Fruit fly (Drosophila melanogaster) S2 (cell line): ENCODE measurements around the gene gig.

Source experiments
- CG8478 ChIP-seq: fragments of >200 bp; optimal IDR thresholded peaks from 2 replicates; lab custom pipeline; 2018
- CTCF ChIP-seq, 2 experiments: fragments of >200 bp; optimal IDR thresholded peaks; 2 replicates each; lab custom pipeline; 2018

The gig gene

DNA sequence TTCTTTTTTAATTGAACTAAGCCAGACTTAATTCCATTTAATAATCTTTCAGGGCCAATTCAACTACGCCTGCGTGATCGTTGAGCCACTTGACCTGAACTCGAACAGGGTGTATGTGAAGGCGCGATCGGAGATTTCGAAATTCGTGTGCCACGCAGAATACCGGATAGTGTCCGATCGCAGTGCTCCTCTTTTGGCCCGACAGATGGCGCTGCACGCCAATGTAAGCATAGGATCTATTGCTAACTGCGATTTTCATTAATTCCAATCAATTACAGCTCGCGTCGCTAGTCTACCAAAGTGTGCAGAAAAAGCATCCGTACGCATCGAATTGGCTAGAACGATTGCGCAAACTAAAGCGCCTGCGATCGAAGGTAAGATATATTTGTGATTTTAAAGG, 9.3 kb downstream of the gig start:
- TF ChIP-seq CG8478 (no peak), CTCF (optimal IDR thresholded peaks at IDR 0.05; lab: Kevin White, UChicago) (peak; percentile 78 to 79)

DNA sequence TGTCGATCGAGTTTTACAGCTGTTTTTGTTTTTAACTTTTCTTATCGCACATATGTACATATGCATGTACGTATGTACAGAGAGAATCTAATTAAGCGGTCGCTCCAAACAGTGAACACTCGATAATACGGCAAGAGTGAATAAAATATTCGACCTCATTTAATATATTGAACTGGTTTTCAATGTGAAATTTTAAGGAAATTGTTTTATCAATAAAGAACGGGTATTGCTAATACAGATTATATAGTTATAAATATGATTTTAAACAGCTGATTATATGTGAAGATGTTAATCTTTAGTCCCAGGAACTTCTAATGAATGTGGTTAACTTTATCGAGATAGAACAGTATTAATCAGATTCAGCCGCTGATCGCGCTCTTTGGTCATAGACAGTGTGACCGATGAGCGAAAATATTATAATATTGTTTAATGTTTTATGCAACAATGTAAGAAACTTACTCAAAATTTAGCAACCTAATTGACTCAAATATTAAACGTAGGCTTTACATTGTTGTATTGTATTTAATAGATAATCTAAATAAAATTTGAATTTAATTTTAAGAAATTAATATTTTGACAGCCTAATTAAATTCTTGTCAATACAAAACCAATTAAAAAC, 11.7 kb downstream of the gig start, which contains the start of gene CG7328:
TSS of gene CG7328 (minus strand) at position 19 of the 619 bp plus-strand sequence.
- no peak for TF ChIP-seq CTCF (optimal IDR thresholded peaks at IDR 0.05; lab: Kevin White, UChicago)

DNA sequence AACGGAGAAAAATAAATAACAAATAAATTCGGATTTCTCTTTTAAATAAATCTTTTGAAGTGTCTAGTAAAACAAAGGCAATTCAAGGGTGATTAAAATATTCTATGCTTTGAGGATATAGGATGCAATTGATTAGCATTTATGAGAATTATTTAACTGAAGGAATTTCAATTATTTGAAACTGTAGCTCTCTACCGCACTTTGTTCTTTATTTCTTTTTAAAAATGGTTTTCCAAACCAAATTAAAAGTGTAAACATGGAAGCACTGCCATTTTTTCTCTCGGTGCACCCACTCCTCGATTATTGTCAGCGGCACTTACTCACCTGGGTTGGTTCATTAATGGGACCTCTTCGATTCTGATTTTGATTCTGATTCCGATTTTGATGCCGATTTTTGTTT, 39.2 kb downstream of the gig start:
- TF ChIP-seq CTCF (optimal IDR thresholded peaks at IDR 0.05; lab: Kevin White, UChicago) (no peak), CG8478 (no peak)

DNA sequence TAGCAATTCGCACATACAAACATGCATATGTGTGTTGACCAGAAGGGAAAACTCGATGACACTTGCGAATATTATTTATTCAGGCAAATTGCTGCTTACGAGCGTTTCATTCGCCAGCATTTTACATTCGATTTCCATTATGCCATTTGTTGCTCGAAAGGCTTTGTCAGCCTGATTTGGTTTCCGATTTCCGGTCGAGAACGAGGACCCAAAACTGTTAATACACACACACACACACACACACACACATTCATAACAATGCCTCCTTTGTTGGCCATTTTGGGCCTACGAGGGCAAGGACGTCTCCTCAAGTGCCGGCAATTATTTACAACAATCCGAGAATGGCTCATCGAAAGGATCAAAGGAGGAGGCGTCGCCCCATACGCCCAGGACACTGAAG, 48.7 kb downstream of the gig start:
- no peak for TF ChIP-seq CG8478
- TF ChIP-seq CTCF (optimal IDR thresholded peaks at IDR 0.05; lab: Kevin White, UChicago): no peak

DNA sequence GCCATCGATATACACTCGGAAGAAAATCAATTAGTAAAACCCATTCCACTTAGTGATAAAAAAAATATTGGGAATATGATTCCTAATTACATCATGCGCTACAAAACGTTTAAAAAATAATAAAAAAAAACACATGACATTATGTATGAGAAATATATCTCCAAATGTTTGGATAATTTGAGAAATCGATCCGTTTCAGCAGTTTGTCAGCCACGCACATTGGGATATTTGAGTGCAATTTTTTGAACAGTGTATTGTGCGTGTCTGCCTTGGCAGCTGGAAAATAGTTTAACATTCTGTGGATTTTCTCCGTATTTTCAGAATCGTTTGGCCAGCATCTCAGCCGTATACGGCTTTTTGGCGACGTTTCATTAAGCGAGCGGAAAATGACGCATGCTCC, 49.1 kb downstream of the gig start:
- TF ChIP-seq CTCF (optimal IDR thresholded peaks at IDR 0.05; lab: Kevin White, UChicago): no peak
- TF ChIP-seq CG8478: no peak

DNA sequence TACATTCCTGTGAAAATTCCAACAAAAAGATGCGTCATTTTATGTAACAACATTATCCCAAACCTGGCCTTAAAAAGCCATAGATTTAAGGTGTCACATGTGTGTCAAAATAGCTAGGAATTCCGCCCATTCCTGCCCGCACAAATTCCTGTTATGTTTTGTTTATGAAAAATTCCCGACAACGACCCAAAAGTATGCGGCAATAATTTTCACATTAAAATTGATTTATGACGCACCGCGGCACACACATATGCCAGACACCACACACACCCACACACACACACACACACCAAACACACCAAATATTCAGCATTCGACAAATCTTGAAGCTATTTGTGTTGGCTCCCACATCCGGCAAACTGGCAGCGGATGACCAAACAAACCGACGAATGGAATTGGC, 53.8 kb downstream of the gig start:
- TF ChIP-seq CTCF (optimal IDR thresholded peaks at IDR 0.05; lab: Kevin White, UChicago): no peak
- no peak for TF ChIP-seq CG8478

DNA sequence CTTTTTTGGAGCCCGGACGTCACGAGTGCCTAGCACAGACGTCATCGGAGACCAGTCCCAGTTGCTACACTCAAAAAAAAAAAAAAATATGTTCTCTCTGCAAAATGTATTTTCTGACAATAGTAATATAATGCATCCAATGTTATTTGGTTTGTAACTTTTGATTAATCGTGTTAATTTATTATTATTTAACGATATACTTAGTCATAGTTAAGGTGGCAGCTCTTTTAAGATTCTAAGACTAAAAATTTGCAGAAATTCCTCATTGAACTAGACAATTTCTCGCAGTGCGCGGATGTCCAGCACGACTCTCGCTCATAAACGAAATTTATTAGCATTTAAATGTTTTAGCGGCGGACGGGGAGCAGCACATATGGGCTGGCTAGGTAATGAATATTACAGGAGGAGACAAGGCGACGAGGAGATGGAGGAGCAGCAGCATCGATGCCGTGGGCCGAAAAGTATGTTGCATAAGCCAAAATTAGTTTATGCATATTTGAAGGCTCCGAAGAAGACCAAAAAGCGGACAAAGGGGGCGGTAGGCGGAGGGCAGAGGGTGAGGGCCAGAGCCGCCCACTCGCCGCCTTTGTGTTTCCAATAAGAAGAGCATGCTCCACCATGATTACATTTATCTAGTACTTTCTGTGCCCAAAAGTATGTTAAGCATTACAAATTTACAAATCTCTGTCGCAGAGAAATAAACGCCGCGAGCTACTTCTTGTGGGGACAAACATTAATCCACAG, 54.5 kb downstream of the gig start:
- TF ChIP-seq CTCF (optimal IDR thresholded peaks at IDR 0.05; lab: Kevin White, UChicago) (no peak), CG8478 (no peak)

DNA sequence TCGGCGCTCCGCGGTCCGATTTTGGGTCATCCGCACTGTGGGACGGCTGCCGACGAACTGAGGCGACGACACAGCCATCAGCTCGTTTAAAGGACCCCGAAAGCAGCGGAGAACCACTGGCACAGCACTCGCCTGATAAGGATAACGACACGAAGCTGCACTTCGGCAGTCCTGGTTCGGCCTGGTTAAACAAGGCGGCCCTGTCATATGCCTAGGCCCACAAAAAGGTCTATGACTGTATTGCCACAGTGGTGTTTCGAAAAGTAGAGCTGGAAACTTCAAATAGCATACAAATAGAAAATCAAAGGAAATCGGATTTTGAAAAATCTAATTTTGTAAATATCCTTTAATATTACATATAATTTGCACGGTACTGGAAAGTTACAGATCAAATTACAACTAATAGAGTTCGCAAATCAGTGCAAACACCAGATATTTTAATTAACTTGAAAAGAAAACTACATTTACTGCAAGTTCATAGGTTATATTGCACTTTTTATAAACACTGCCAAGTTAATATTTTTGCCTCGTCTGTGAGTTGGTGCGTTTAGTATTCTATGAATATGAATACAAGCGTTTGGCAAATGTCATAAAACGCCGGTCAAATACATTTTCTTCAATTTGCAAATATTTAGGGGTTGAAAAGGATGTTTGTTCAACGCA, 56.4 kb downstream of the gig start:
- TF ChIP-seq CG8478 (no peak), CTCF (optimal IDR thresholded peaks at IDR 0.05; lab: Kevin White, UChicago) (no peak)

DNA sequence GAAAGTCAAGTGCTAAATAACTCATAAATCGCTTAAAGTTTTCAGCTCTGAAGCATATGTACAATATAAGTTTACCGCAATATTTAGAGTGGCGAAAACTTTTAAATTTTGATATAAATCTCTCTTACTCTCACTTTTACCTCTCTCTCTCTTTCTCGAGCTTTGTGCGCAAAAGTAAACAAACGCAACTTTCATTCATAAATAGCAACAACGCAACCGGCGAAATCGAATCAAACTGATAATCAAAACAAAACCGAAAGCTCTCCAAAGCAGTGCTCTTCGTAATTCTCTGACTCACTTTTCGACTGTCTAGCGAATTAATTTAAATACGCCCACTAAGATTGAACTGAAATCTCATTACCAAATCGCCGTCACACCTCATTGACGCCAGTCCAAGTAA, 56.9 kb downstream of the gig start:
- TF ChIP-seq CG8478: no peak

DNA sequence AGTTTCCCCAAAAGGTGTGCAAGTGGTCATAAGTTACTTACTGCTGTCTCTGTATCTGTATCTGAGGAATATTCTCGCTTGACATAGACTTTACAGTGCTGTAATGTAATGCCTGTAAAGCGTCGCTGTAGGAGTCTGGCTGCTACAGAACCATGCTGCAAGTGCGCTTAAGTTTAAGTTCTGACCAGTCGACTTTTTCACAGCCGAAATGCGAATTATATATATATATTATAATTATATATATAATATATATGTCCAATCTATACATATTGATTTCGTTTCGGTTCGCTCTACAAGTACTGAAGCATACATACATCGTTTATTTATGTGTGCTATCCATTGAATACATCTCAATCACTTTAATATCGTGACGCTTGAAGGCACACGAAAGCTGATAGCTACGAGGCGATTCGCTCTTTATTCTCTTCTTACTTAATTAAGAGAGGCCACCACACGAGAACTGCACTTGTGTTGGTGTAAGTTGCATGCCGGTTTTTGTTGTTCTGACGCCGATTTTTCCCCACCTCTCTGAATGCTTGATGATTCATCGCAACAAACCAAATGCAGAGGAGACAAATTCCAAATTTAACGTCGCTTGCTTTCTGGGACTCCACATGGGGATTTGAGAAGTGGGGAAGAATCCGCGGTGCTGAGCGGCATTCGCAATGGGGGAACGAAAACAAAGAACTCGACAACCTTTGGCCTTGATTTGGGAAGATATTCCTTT, 57.5 kb downstream of the gig start:
- TF ChIP-seq CTCF (optimal IDR thresholded peaks at IDR 0.05; lab: Kevin White, UChicago): no peak
- TF ChIP-seq CG8478: no peak

DNA sequence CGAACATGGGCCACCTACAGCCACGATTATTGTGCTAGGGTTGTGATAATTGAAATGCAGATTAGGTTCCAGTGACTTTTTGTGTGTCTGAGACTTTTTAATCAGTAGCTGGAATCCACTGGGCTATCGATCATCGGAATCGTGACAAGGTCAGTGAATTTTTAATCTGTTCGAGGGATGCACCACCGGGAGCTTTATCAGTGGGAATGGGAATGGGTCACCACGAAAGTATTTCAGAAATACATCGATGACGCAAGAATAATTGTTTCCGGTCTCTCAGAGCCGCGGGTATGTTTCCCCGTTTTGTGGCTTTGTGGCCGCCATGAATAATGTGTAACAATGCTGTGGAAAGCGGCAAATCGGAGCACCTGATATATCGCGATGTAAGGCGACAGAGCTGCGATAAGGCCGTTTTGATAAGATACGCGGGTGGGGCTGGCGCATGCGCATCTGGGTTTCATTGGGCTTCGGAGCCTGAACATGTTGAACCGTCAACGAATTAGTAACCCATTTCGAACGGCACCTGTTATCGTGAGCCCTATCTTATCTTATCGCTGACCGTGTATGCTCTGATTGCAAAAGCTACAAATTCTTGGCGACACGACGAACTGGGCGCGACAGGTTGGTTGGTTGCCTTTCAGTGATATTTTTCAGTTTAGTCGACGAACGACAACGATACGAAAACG, 59.0 kb downstream of the gig start, which contains the start of gene Ssk:
TSS of gene Ssk (plus strand) at position 638 of the 686 bp plus-strand sequence.
- TF ChIP-seq CTCF (optimal IDR thresholded peaks at IDR 0.05; lab: Kevin White, UChicago) (no peak), CG8478 (no peak)
